Fruit fly (Drosophila melanogaster) whole organism, embryonic: ENCODE measurements around the gene phol.
A peak's percentile ranks its signal among the peaks of the same experiment; 100 is the strongest.

Experiments used
- ATbp ChIP-seq: fragments of 200-800 bp; sonication (Bioruptor generic); optimal IDR thresholded peaks from 2 replicates; lab custom pipeline; 2017; ENCODE audit warnings: missing biosample characterization, mild to moderate bottlenecking, missing genetic modification characterization, missing genetic modification reagents
- Atf-2 ChIP-seq: fragments of 200-800 bp; sonication (Bioruptor generic); optimal IDR thresholded peaks from 2 replicates; lab custom pipeline; 2016; ENCODE audit warnings: missing biosample characterization, missing genetic modification characterization
- Bdp1 ChIP-seq: fragments of 200-800 bp; sonication (Bioruptor generic); optimal IDR thresholded peaks from 3 replicates; lab custom pipeline; 2016; ENCODE audit warnings: missing biosample characterization, missing genetic modification characterization
- Bgb ChIP-seq: fragments of 200-800 bp; sonication (Bioruptor generic); IDR thresholded peaks from 2 replicates; pipeline ENCODE4 v1.3.6; 2022; ENCODE audit warnings: missing biosample characterization, missing genetic modification characterization; ENCODE audit not compliant: partially characterized antibody
- CG12155 ChIP-seq: fragments of 200-800 bp; sonication (Bioruptor generic); optimal IDR thresholded peaks from 3 replicates; lab custom pipeline; 2016; ENCODE audit warnings: missing biosample characterization, missing genetic modification characterization
- CG12299 ChIP-seq: fragments of 200-800 bp; sonication (Bioruptor generic); optimal IDR thresholded peaks from 2 replicates; lab custom pipeline; 2018; ENCODE audit warnings: missing biosample characterization, mild to moderate bottlenecking, missing genetic modification characterization
- CG15479 ChIP-seq: fragments of 200-800 bp; sonication (Bioruptor generic); optimal IDR thresholded peaks from 3 replicates; lab custom pipeline; 2019; ENCODE audit warnings: missing biosample characterization, mild to moderate bottlenecking, missing genetic modification characterization, moderate library complexity
- CG15514 ChIP-seq: fragments of 200-800 bp; sonication (Bioruptor generic); optimal IDR thresholded peaks from 3 replicates; lab custom pipeline; 2017; ENCODE audit warnings: missing biosample characterization, missing genetic modification characterization, mild to moderate bottlenecking, moderate library complexity, missing genetic modification reagents
- CG2889 ChIP-seq: fragments of 200-800 bp; sonication (Bioruptor generic); IDR thresholded peaks from 3 replicates; pipeline ENCODE4 v1.3.6; 2022; ENCODE audit warnings: missing biosample characterization, missing genetic modification characterization
- CG3065 ChIP-seq: fragments of 200-800 bp; sonication (Bioruptor generic); optimal IDR thresholded peaks from 2 replicates; lab custom pipeline; 2016; ENCODE audit warnings: missing biosample characterization, missing genetic modification characterization
- CG32532 ChIP-seq: fragments of 200-800 bp; sonication (Bioruptor generic); IDR thresholded peaks from 2 replicates; pipeline ENCODE4 v1.3.6; 2022; ENCODE audit warnings: missing biosample characterization, missing genetic modification characterization
- CG4282 ChIP-seq: fragments of 200-800 bp; sonication (Bioruptor generic); optimal IDR thresholded peaks from 2 replicates; lab custom pipeline; 2016; ENCODE audit warnings: missing biosample characterization, missing genetic modification characterization
- CG4328 ChIP-seq: fragments of 200-800 bp; sonication (Bioruptor generic); optimal IDR thresholded peaks from 3 replicates; lab custom pipeline; 2017; ENCODE audit warnings: missing biosample characterization, missing genetic modification reagents, missing genetic modification characterization
- CG4360 ChIP-seq: fragments of 200-800 bp; sonication (Bioruptor generic); IDR thresholded peaks from 2 replicates; pipeline ENCODE4 v1.3.6; 2022; ENCODE audit warnings: missing biosample characterization, missing genetic modification characterization
- CG7372 ChIP-seq: fragments of 200-800 bp; sonication (Bioruptor generic); IDR thresholded peaks from 2 replicates; pipeline ENCODE4 v1.3.6; 2022; ENCODE audit warnings: missing biosample characterization, missing genetic modification characterization
- CG8290 ChIP-seq, 3 experiments: fragments of 200-800 bp; sonication (Bioruptor generic); optimal IDR thresholded peaks; 2 replicates each; lab custom pipeline; 2016 to 2019; ENCODE audit warnings: missing biosample characterization in 3 of 3, missing genetic modification characterization in 3 of 3, mild to moderate bottlenecking in 2 of 3, moderate library complexity in 1 of 3
- Dip3 ChIP-seq: fragments of 200-800 bp; sonication (Bioruptor generic); optimal IDR thresholded peaks from 3 replicates; lab custom pipeline; 2016; ENCODE audit warnings: missing biosample characterization, missing genetic modification characterization
- Elba2 ChIP-seq: fragments of 200-800 bp; sonication (Bioruptor generic); optimal IDR thresholded peaks from 3 replicates; lab custom pipeline; 2016; ENCODE audit warnings: missing biosample characterization, missing genetic modification characterization
- Gug ChIP-seq: fragments of 200-800 bp; sonication (Bioruptor generic); IDR thresholded peaks from 4 replicates; pipeline ENCODE4 v1.3.6; 2022; ENCODE audit warnings: missing biosample characterization, missing genetic modification characterization
- HLH54F ChIP-seq: fragments of 200-800 bp; sonication (Bioruptor generic); optimal IDR thresholded peaks from 3 replicates; lab custom pipeline; 2016; ENCODE audit warnings: missing biosample characterization, missing genetic modification characterization
- HmgZ ChIP-seq: fragments of 200-800 bp; sonication (Bioruptor generic); optimal IDR thresholded peaks from 2 replicates; lab custom pipeline; 2018; ENCODE audit warnings: missing biosample characterization, mild to moderate bottlenecking, missing genetic modification characterization
- Hmx ChIP-seq: fragments of 200-800 bp; sonication (Bioruptor generic); optimal IDR thresholded peaks from 2 replicates; lab custom pipeline; 2016; ENCODE audit warnings: missing biosample characterization, missing genetic modification characterization
- Hr51 ChIP-seq, 2 experiments: fragments of 200-800 bp; sonication (Bioruptor generic); optimal IDR thresholded peaks; 2 replicates in 1 of 2; 3 replicates in 1 of 2; lab custom pipeline; 2016 to 2018; ENCODE audit warnings: missing biosample characterization in 2 of 2, missing genetic modification characterization in 2 of 2, mild to moderate bottlenecking in 1 of 2, moderate library complexity in 1 of 2
- Pdp1 ChIP-seq, 2 experiments: fragments of 200-800 bp; sonication (Bioruptor generic); optimal IDR thresholded peaks; 3 replicates each; lab custom pipeline; 2016; ENCODE audit warnings: missing biosample characterization in 2 of 2, missing genetic modification characterization in 2 of 2, mild to moderate bottlenecking in 1 of 2, moderate library complexity in 1 of 2
- Tbp ChIP-seq: fragments of >200 bp; optimal IDR thresholded peaks from 2 replicates; lab custom pipeline; 2018; ENCODE audit warnings: missing biosample characterization, missing genetic modification characterization
- Trl ChIP-seq, 3 experiments: fragments of >200 bp in 2 of 3; fragments of 200-800 bp in 1 of 3; sonication (Bioruptor generic) in 1 of 3; optimal IDR thresholded peaks; 2 replicates in 1 of 3; 3 replicates in 2 of 3; lab custom pipeline; 2016 to 2017; ENCODE audit warnings: missing biosample characterization in 1 of 3, missing genetic modification characterization in 1 of 3
- abd-A ChIP-seq: fragments of 200-800 bp; sonication (Bioruptor generic); optimal IDR thresholded peaks from 3 replicates; lab custom pipeline; 2019; ENCODE audit warnings: missing biosample characterization, mild to moderate bottlenecking, missing genetic modification characterization, moderate library complexity
- cg ChIP-seq: fragments of 200-800 bp; sonication (Bioruptor generic); optimal IDR thresholded peaks from 3 replicates; lab custom pipeline; 2019; ENCODE audit warnings: missing biosample characterization, mild to moderate bottlenecking, missing genetic modification characterization, moderate library complexity
- chm ChIP-seq: fragments of 200-800 bp; sonication (Bioruptor generic); IDR thresholded peaks from 2 replicates; pipeline ENCODE4 v1.3.6; 2022; ENCODE audit warnings: missing biosample characterization, missing genetic modification characterization
- chn ChIP-seq: fragments of 200-800 bp; sonication (Bioruptor generic); optimal IDR thresholded peaks from 2 replicates; lab custom pipeline; 2016; ENCODE audit warnings: missing biosample characterization, missing genetic modification characterization
- dmrt11E ChIP-seq: fragments of 200-800 bp; sonication (Bioruptor generic); optimal IDR thresholded peaks from 3 replicates; lab custom pipeline; 2018; ENCODE audit warnings: missing biosample characterization, mild to moderate bottlenecking, missing genetic modification characterization, moderate library complexity
- eyg ChIP-seq: fragments of 200-800 bp; sonication (Bioruptor generic); optimal IDR thresholded peaks from 3 replicates; lab custom pipeline; 2016; ENCODE audit warnings: missing biosample characterization, missing genetic modification characterization
- fd3F ChIP-seq: fragments of 200-800 bp; sonication (Bioruptor generic); optimal IDR thresholded peaks from 2 replicates; lab custom pipeline; 2018; ENCODE audit warnings: missing biosample characterization, mild to moderate bottlenecking, missing genetic modification characterization, moderate library complexity
- gcm2 ChIP-seq: fragments of 200-800 bp; sonication (Bioruptor generic); optimal IDR thresholded peaks from 2 replicates; lab custom pipeline; 2016; ENCODE audit warnings: missing biosample characterization, missing genetic modification characterization
- gfzf ChIP-seq: fragments of 200-800 bp; sonication (Bioruptor generic); optimal IDR thresholded peaks from 2 replicates; lab custom pipeline; 2016; ENCODE audit warnings: missing biosample characterization, mild to moderate bottlenecking, missing genetic modification characterization, moderate library complexity
- grn ChIP-seq: fragments of 200-800 bp; sonication (Bioruptor generic); optimal IDR thresholded peaks from 3 replicates; lab custom pipeline; 2017; ENCODE audit warnings: missing biosample characterization, missing genetic modification characterization
- h ChIP-seq: fragments of >200 bp; optimal IDR thresholded peaks from 2 replicates; lab custom pipeline; 2017
- jing ChIP-seq: fragments of 200-800 bp; sonication (Bioruptor generic); optimal IDR thresholded peaks from 2 replicates; lab custom pipeline; 2018; ENCODE audit warnings: missing biosample characterization, mild to moderate bottlenecking, missing genetic modification characterization
- klu ChIP-seq: fragments of 200-800 bp; sonication (Bioruptor generic); IDR thresholded peaks from 2 replicates; pipeline ENCODE4 v1.3.6; 2022; ENCODE audit warnings: missing biosample characterization, missing genetic modification characterization
- lov ChIP-seq, 2 experiments: fragments of 200-800 bp in 1 of 2; fragments of >200 bp in 1 of 2; sonication (Bioruptor generic) in 1 of 2; IDR thresholded peaks in 1 of 2; optimal IDR thresholded peaks in 1 of 2; 2 replicates in 1 of 2; 3 replicates in 1 of 2; pipeline versions ENCODE4 v1.3.6 to Lab custom; 2017 to 2022; ENCODE audit warnings: missing biosample characterization in 1 of 2, missing genetic modification characterization in 1 of 2
- maf-S ChIP-seq: fragments of 200-800 bp; sonication (Bioruptor generic); optimal IDR thresholded peaks from 2 replicates; lab custom pipeline; 2016; ENCODE audit warnings: missing biosample characterization, missing genetic modification characterization
- nom ChIP-seq: fragments of 200-800 bp; sonication (Bioruptor generic); optimal IDR thresholded peaks from 2 replicates; lab custom pipeline; 2017; ENCODE audit warnings: missing biosample characterization, missing genetic modification characterization, mild to moderate bottlenecking, moderate library complexity, missing genetic modification reagents
- phol ChIP-seq: fragments of 200-800 bp; sonication (Bioruptor generic); optimal IDR thresholded peaks from 3 replicates; lab custom pipeline; 2018; ENCODE audit warnings: missing biosample characterization, mild to moderate bottlenecking, missing genetic modification characterization, moderate library complexity
- ranshi ChIP-seq: fragments of 200-800 bp; sonication (Bioruptor generic); IDR thresholded peaks from 2 replicates; pipeline ENCODE4 v1.3.6; 2022; ENCODE audit warnings: missing biosample characterization, missing genetic modification characterization
- sc ChIP-seq, 3 experiments: fragments of >200 bp in 2 of 3; fragments of 200-800 bp in 1 of 3; sonication (Bioruptor generic) in 1 of 3; optimal IDR thresholded peaks; 2 replicates in 2 of 3; 3 replicates in 1 of 3; lab custom pipeline; 2017; ENCODE audit warnings: mild to moderate bottlenecking in 1 of 3, missing biosample characterization in 1 of 3, missing genetic modification characterization in 1 of 3, missing genetic modification reagents in 1 of 3
- slp2 ChIP-seq: fragments of 200-800 bp; sonication (Bioruptor generic); optimal IDR thresholded peaks from 2 replicates; lab custom pipeline; 2016; ENCODE audit warnings: missing biosample characterization, missing genetic modification characterization
- ssp ChIP-seq: fragments of 200-800 bp; sonication (Bioruptor generic); IDR thresholded peaks from 2 replicates; pipeline ENCODE4 v1.3.6; 2022; ENCODE audit warnings: missing biosample characterization, missing genetic modification characterization
- tap ChIP-seq: fragments of 200-800 bp; optimal IDR thresholded peaks from 3 replicates; lab custom pipeline; 2019; ENCODE audit warnings: missing biosample characterization, mild to moderate bottlenecking, missing genetic modification characterization, moderate library complexity
- twi ChIP-seq: fragments of 200-800 bp; optimal IDR thresholded peaks from 2 replicates; lab custom pipeline; 2019; ENCODE audit warnings: missing biosample characterization, mild to moderate bottlenecking, missing genetic modification characterization, moderate library complexity
- zen ChIP-seq: fragments of 200-800 bp; sonication (Bioruptor generic); optimal IDR thresholded peaks from 3 replicates; lab custom pipeline; 2018; ENCODE audit warnings: missing biosample characterization, mild to moderate bottlenecking, missing genetic modification characterization, moderate library complexity

phol gene

dm6 chr3L:9467763-9468206, 11.7 kb upstream of the phol start (continued):
- TF ChIP-seq Hmx (GFP tag; lab: Kevin White, UChicago) (no peak), ranshi (GFP tag; lab: Robert Waterston, UW) (no peak), ATbp (GFP tag; lab: Kevin White, UChicago) (peak; percentile 2), CG3065 (no peak), CG7372 (no peak), CG12155 (GFP tag; lab: Kevin White, UChicago) (no peak), chn (GFP tag; lab: Kevin White, UChicago) (no peak), CG15479 (GFP tag; lab: Kevin White, UChicago) (peak; percentile 36), jing (GFP tag; lab: Kevin White, UChicago) (no peak), Dip3 (GFP tag; lab: Kevin White, UChicago) (no peak), Gug (GFP tag; lab: Robert Waterston, UW) (no peak), nom (GFP tag; lab: Kevin White, UChicago) (peak; percentile 87), HmgZ (tag; lab: Kevin White, UChicago) (no peak), cg (GFP tag; lab: Kevin White, UChicago) (peak; percentile 52), Hr51 (GFP tag; optimal IDR thresholded peaks at IDR 0.05; lab: Kevin White, UChicago) (peak in 1 of 2 experiments; percentile 43), CG12299 (tag; lab: Kevin White, UChicago) (no peak), zen (peak; percentile 38), abd-A (tag; lab: Kevin White, UChicago) (peak; percentile 53), CG15514 (GFP tag; lab: Kevin White, UChicago) (no peak), grn (GFP tag; lab: Kevin White, UChicago) (no peak), CG32532 (no peak), CG8290 (GFP tag; optimal IDR thresholded peaks at IDR 0.05; lab: Kevin White, UChicago) (no peak), CG8290 (tag; optimal IDR thresholded peaks at IDR 0.05; lab: Kevin White, UChicago) (no peak), tap (no peak), ssp (GFP tag; lab: Robert Waterston, UW) (no peak), eyg (GFP tag; lab: Kevin White, UChicago) (no peak), klu (GFP tag; lab: Robert Waterston, UW) (no peak), Trl (optimal IDR thresholded peaks at IDR 0.05; lab: Kevin White, UChicago) (no peak), Trl (GFP tag; optimal IDR thresholded peaks at IDR 0.05; lab: Kevin White, UChicago) (no peak), CG4328 (GFP tag; lab: Kevin White, UChicago) (no peak), fd3F (no peak), chm (GFP tag; lab: Robert Waterston, UW) (no peak), Tbp (no peak), Elba2 (peak; percentile 73), CG4282 (no peak), Bdp1 (GFP tag; lab: Kevin White, UChicago) (no peak), CG2889 (GFP tag; lab: Robert Waterston, UW) (no peak), CG4360 (GFP tag; lab: Robert Waterston, UW) (peak; percentile 88), h (no peak), slp2 (GFP tag; lab: Kevin White, UChicago) (no peak), Pdp1 (GFP tag; optimal IDR thresholded peaks at IDR 0.05; lab: Kevin White, UChicago) (no peak), twi (tag; lab: Kevin White, UChicago) (no peak), gcm2 (no peak), gfzf (GFP tag; lab: Kevin White, UChicago) (no peak), Atf-2 (GFP tag; lab: Kevin White, UChicago) (no peak), HLH54F (GFP tag; lab: Kevin White, UChicago) (no peak), Bgb (no peak), sc (optimal IDR thresholded peaks at IDR 0.05; lab: Kevin White, UChicago) (no peak), sc (GFP tag; optimal IDR thresholded peaks at IDR 0.05; lab: Kevin White, UChicago) (no peak), phol (tag; lab: Kevin White, UChicago) (no peak), dmrt11E (tag; lab: Kevin White, UChicago) (no peak), lov (optimal IDR thresholded peaks at IDR 0.05; lab: Kevin White, UChicago) (no peak), lov (GFP tag; IDR thresholded peaks at IDR 0.05; lab: Robert Waterston, UW) (no peak), maf-S (GFP tag; lab: Kevin White, UChicago) (no peak)
